Fruit fly (Drosophila melanogaster): Measurements from ENCODE around the gene CG13293.

The CG13293 gene

DNA sequence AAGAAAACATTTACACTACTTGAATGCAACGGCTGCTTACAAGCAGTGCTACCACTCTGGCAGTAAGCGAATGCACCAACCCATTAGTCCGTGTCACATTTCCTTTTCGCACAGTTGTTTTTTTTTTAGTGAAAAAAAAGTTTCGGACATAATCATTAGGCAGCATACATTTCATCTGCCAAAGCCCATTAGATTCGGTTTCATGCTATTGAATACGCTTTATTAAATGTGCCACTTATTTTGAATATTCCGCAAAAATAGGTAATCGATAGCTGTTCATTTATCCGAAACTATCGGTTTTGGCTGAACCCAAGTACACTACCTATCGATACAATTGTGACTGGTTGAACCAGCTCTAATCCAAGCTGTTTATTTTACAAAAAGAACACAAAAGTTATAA is 27.9 kb upstream of the CG13293 start, which contains the start of gene tant (continued):
- peak; percentile 7 for TF ChIP-seq fu2 (GFP tag; optimal IDR thresholded peaks at IDR 0.05)
- no peak for TF ChIP-seq cato (GFP tag; optimal IDR thresholded peaks at IDR 0.05; ENCODE audit: borderline replicate concordance)
- TF ChIP-seq Hand (GFP tag; optimal IDR thresholded peaks at IDR 0.05), result no peak
- peak; percentile 96 for TF ChIP-seq trem (tag; optimal IDR thresholded peaks at IDR 0.05)
- TF ChIP-seq Mrtf (GFP tag; IDR thresholded peaks at IDR 0.05), result no peak
- peak; percentile 36 for TF ChIP-seq CG9876 (GFP tag; optimal IDR thresholded peaks at IDR 0.05)
- no peak for TF ChIP-seq Six4 (GFP tag; optimal IDR thresholded peaks at IDR 0.05)
- TF ChIP-seq gfzf (GFP tag; optimal IDR thresholded peaks at IDR 0.05), result peak; percentile 57
- no peak for TF ChIP-seq otp (GFP tag; IDR thresholded peaks at IDR 0.05)
- no peak for TF ChIP-seq CG18599 (GFP tag; optimal IDR thresholded peaks at IDR 0.05)
- TF ChIP-seq CG10147 (GFP tag; optimal IDR thresholded peaks at IDR 0.05), result no peak
- no peak for TF ChIP-seq peb (GFP tag; IDR thresholded peaks at IDR 0.05)
- TF ChIP-seq bab2 (GFP tag; optimal IDR thresholded peaks at IDR 0.05), result no peak
- no peak for TF ChIP-seq CG8944 (GFP tag; optimal IDR thresholded peaks at IDR 0.05)
- peak; percentile 7 for TF ChIP-seq Hr3 (GFP tag; optimal IDR thresholded peaks at IDR 0.05)
- TF ChIP-seq Myb (GFP tag; optimal IDR thresholded peaks at IDR 0.05), result peak; percentile 100
- TF ChIP-seq tup (GFP tag; optimal IDR thresholded peaks at IDR 0.05), result no peak
- no peak for TF ChIP-seq CG3838 (GFP tag; optimal IDR thresholded peaks at IDR 0.05)
- TF ChIP-seq CoRest (tag; optimal IDR thresholded peaks at IDR 0.05), result peak; percentile 66
- no peak for TF ChIP-seq gcm (GFP tag; optimal IDR thresholded peaks at IDR 0.05)
- TF ChIP-seq CG17186 (GFP tag; optimal IDR thresholded peaks at IDR 0.05), result peak; percentile 72
- no peak for TF ChIP-seq Stat92E (GFP tag; optimal IDR thresholded peaks at IDR 0.05)
- TF ChIP-seq Fer1 (GFP tag; optimal IDR thresholded peaks at IDR 0.05), result no peak
- no peak for TF ChIP-seq Ada2b (GFP tag; IDR thresholded peaks at IDR 0.05)
- no peak for TF ChIP-seq btn (GFP tag; optimal IDR thresholded peaks at IDR 0.05)
- peak; percentile 95 for TF ChIP-seq Scr (GFP tag; IDR thresholded peaks at IDR 0.05; ENCODE audit: partially characterized antibody)
- TF ChIP-seq NfI (GFP tag; optimal IDR thresholded peaks at IDR 0.05), result no peak
- TF ChIP-seq oc (tag; optimal IDR thresholded peaks at IDR 0.05), result no peak
- TF ChIP-seq Optix (GFP tag; IDR thresholded peaks at IDR 0.05), result no peak
- TF ChIP-seq Dip2 (GFP tag; IDR thresholded peaks at IDR 0.05), result no peak
- no peak for TF ChIP-seq CG12769 (tag; optimal IDR thresholded peaks at IDR 0.05)
- no peak for TF ChIP-seq twi (tag; optimal IDR thresholded peaks at IDR 0.05)
- no peak for TF ChIP-seq lbe (GFP tag; optimal IDR thresholded peaks at IDR 0.05)
- no peak for TF ChIP-seq zfh1 (GFP tag; IDR thresholded peaks at IDR 0.05)
- no peak for TF ChIP-seq CG30431 (GFP tag; optimal IDR thresholded peaks at IDR 0.05)
- TF ChIP-seq CG15479 (GFP tag; optimal IDR thresholded peaks at IDR 0.05), result no peak
- TF ChIP-seq croc (GFP tag; conservative IDR thresholded peaks at IDR 0.05), result no peak
- TF ChIP-seq CG1792 (GFP tag; optimal IDR thresholded peaks at IDR 0.05), result peak; percentile 16
- TF ChIP-seq tio (GFP tag; optimal IDR thresholded peaks at IDR 0.05), result no peak
- no peak for TF ChIP-seq ase (GFP tag; IDR thresholded peaks at IDR 0.05)
- peak; percentile 79 for TF ChIP-seq hbn (GFP tag; IDR thresholded peaks at IDR 0.05; ENCODE audit: partially characterized antibody)
- TF ChIP-seq tx (GFP tag; optimal IDR thresholded peaks at IDR 0.05), result no peak
- peak; percentile 86 for TF ChIP-seq unc-4 (GFP tag; IDR thresholded peaks at IDR 0.05; ENCODE audit: partially characterized antibody)
- no peak for TF ChIP-seq CG31441 (GFP tag; IDR thresholded peaks at IDR 0.05)
- peak; percentile 30 for TF ChIP-seq jumu (GFP tag; optimal IDR thresholded peaks at IDR 0.05)
- TF ChIP-seq nom (GFP tag; optimal IDR thresholded peaks at IDR 0.05), result no peak
- no peak for TF ChIP-seq nerfin-1 (tag; optimal IDR thresholded peaks at IDR 0.05)
- no peak for TF ChIP-seq sob (GFP tag; IDR thresholded peaks at IDR 0.05)
- no peak for TF ChIP-seq run (tag; optimal IDR thresholded peaks at IDR 0.05)
- TF ChIP-seq D (optimal IDR thresholded peaks at IDR 0.05), result no peak
- no peak for TF ChIP-seq D (GFP tag; optimal IDR thresholded peaks at IDR 0.05)
